Fruit fly (Drosophila melanogaster) Kc167 (cell line): ENCODE data around the gene Jon99Fi.

Experiments used
- Myc ChIP-seq: fragments of >200 bp; optimal IDR thresholded peaks from 2 replicates; lab custom pipeline; 2017; ENCODE audit warnings: missing external identifiers
- Sin3A ChIP-seq: fragments of >200 bp; optimal IDR thresholded peaks from 2 replicates; lab custom pipeline; 2018; ENCODE audit warnings: missing external identifiers
- h ChIP-seq: fragments of >200 bp; optimal IDR thresholded peaks from 3 replicates; lab custom pipeline; 2018; ENCODE audit warnings: missing external identifiers
- insv ChIP-seq: fragments of >200 bp; optimal IDR thresholded peaks from 3 replicates; lab custom pipeline; 2018; ENCODE audit warnings: missing external identifiers
- psq ChIP-seq: fragments of >200 bp; optimal IDR thresholded peaks from 2 replicates; lab custom pipeline; 2017; ENCODE audit warnings: missing external identifiers
- ttk ChIP-seq: sonication (Bioruptor generic); optimal IDR thresholded peaks from 2 replicates; lab custom pipeline; 2017; ENCODE audit warnings: missing external identifiers

DNA sequence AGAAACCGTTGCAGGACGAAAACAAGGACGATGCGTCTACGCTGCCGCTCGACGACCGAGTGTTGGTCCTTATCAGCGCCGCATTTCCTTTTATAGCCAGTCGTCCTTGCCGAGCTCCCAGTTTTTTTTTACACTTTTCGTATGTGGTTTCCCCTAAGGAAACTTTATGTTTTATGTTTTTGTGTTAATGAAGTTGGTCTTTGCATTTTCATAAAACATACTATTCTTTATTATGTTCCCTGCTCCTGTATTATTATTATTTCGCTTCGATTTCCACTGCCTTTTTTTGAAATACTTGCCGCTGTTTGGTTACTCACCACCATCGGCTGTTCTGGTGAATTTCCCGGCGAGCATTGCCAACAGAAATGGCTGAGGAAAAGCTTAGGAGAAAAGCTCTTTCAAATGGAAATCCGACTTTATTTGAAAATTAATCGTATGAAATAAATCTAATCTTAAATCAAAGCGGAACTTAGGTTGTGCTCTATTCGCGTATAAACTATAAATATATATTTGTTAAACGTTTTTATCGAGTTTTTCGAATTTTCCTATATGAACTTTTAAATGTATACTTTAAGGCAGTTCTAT is 45.1 kb upstream of the Jon99Fi start, which contains the start of gene CG15537:
- TF ChIP-seq h (no peak), psq (lab: Kevin White, UChicago) (no peak), Myc (lab: Kevin White, UChicago) (no peak), insv (no peak), Sin3A (no peak), ttk (no peak)
